Worm (Caenorhabditis elegans): ENCODE data around the gene nstp-3.

The nstp-3 gene

ce11 chrV:5843415-5844337, 45.6 kb upstream of the nstp-3 start (continued):
- TF ChIP-seq ces-1 (GFP tag; optimal IDR thresholded peaks at IDR 0.05): no peak
- TF ChIP-seq T26A8.4 (GFP tag; IDR thresholded peaks at IDR 0.05): peak; percentile 10; the same call in 1 of the 2 replicates
- no peak for TF ChIP-seq spr-3 (GFP tag; optimal IDR thresholded peaks at IDR 0.05)
- no peak for TF ChIP-seq lin-15B (tag; optimal IDR thresholded peaks at IDR 0.05)
- no peak for TF ChIP-seq fkh-10 (GFP tag; optimal IDR thresholded peaks at IDR 0.05)
- TF ChIP-seq Y48G9A.11 (GFP tag; IDR thresholded peaks at IDR 0.05): no peak
- TF ChIP-seq F10B5.3 (tag; optimal IDR thresholded peaks at IDR 0.05): no peak
- TF ChIP-seq lin-39 (tag; optimal IDR thresholded peaks at IDR 0.05): no peak
- no peak for TF ChIP-seq dpl-1 (GFP tag; optimal IDR thresholded peaks at IDR 0.05)
- 0 out of 2 replicates have a peak, but pooled peaks have one; percentile 13 for TF ChIP-seq saeg-2 (GFP tag; IDR thresholded peaks at IDR 0.05)
- TF ChIP-seq R02D3.7 (tag; optimal IDR thresholded peaks at IDR 0.05): no peak
- peak; percentile 78 for TF ChIP-seq dmd-6 (GFP tag; IDR thresholded peaks at IDR 0.05)
- TF ChIP-seq nhr-237 (tag; optimal IDR thresholded peaks at IDR 0.05): no peak
- TF ChIP-seq mep-1 (tag; optimal IDR thresholded peaks at IDR 0.05): peak; percentile 64
- TF ChIP-seq Y75B8A.6 (GFP tag; IDR thresholded peaks at IDR 0.05): no peak
- TF ChIP-seq unc-39 (tag; optimal IDR thresholded peaks at IDR 0.05): no peak
- TF ChIP-seq ama-1 (optimal IDR thresholded peaks at IDR 0.05): peak; percentile 16
- no peak for TF ChIP-seq daf-19 (GFP tag; conservative IDR thresholded peaks at IDR 0.05)
- no peak for TF ChIP-seq ceh-62 (tag; optimal IDR thresholded peaks at IDR 0.05)
- peak in 1 of 2 experiments; percentile 5 for TF ChIP-seq hif-1 (tag; optimal IDR thresholded peaks at IDR 0.05)
- TF ChIP-seq hlh-30 (tag; optimal IDR thresholded peaks at IDR 0.05; ENCODE audit: insufficient read depth): peak; percentile 97
- TF ChIP-seq madf-9 (GFP tag; conservative IDR thresholded peaks at IDR 0.05): 0 out of 2 replicates have a peak, but pooled peaks have one; percentile 15
- no peak for TF ChIP-seq nhr-76 (tag; optimal IDR thresholded peaks at IDR 0.05)
- TF ChIP-seq tag-97 (GFP tag; IDR thresholded peaks at IDR 0.05): no peak
- no peak for TF ChIP-seq lir-3 (tag; optimal IDR thresholded peaks at IDR 0.05)
- peak; percentile 56 for TF ChIP-seq pha-4 (GFP tag; IDR thresholded peaks at IDR 0.05)
- TF ChIP-seq pha-4 (tag; optimal IDR thresholded peaks at IDR 0.05): peak; percentile 62
- TF ChIP-seq spr-1 (tag; optimal IDR thresholded peaks at IDR 0.05): no peak
- peak; percentile 4; the same call in 1 of the 2 replicates for TF ChIP-seq lin-38 (GFP tag; IDR thresholded peaks at IDR 0.05)
- no peak for TF ChIP-seq F44E2.7 (GFP tag; IDR thresholded peaks at IDR 0.05)
- TF ChIP-seq rbr-2 (tag; optimal IDR thresholded peaks at IDR 0.05): no peak
- TF ChIP-seq ceh-44 (GFP tag; IDR thresholded peaks at IDR 0.05): no peak
- no peak for TF ChIP-seq nhr-25 (tag; optimal IDR thresholded peaks at IDR 0.05; ENCODE audit: borderline replicate concordance, insufficient read depth)
- no peak for TF ChIP-seq fos-1 (tag; optimal IDR thresholded peaks at IDR 0.05)
- peak; percentile 78 for TF ChIP-seq nhr-11 (tag; optimal IDR thresholded peaks at IDR 0.05)
- peak; percentile 21; the same call in 1 of the 2 replicates for TF ChIP-seq vab-7 (GFP tag; IDR thresholded peaks at IDR 0.05)
- no peak for TF ChIP-seq ceh-82 (tag; optimal IDR thresholded peaks at IDR 0.05)
- no peak for TF ChIP-seq egl-27 (tag; optimal IDR thresholded peaks at IDR 0.05)
- no peak for TF ChIP-seq F37D6.2 (tag; optimal IDR thresholded peaks at IDR 0.05)
- TF ChIP-seq unc-130 (GFP tag; optimal IDR thresholded peaks at IDR 0.05): no peak
- TF ChIP-seq madf-5 (GFP tag; IDR thresholded peaks at IDR 0.05): no peak
- no peak for TF ChIP-seq dmd-8 (GFP tag; IDR thresholded peaks at IDR 0.05)
- TF ChIP-seq jun-1 (tag; optimal IDR thresholded peaks at IDR 0.05): no peak
- TF ChIP-seq zfp-2 (tag; optimal IDR thresholded peaks at IDR 0.05): no peak
- peak; percentile 91 for TF ChIP-seq nhr-28 (tag; optimal IDR thresholded peaks at IDR 0.05)
- 0 out of 2 replicates have a peak, but pooled peaks have one; percentile 9 for TF ChIP-seq zfp-3 (GFP tag; conservative IDR thresholded peaks at IDR 0.05)
- TF ChIP-seq nhr-48 (tag; optimal IDR thresholded peaks at IDR 0.05): peak; percentile 42
- no peak for TF ChIP-seq snpc-4 (tag; optimal IDR thresholded peaks at IDR 0.05)
- no peak for TF ChIP-seq ztf-7 (tag; optimal IDR thresholded peaks at IDR 0.05)
- no peak for TF ChIP-seq hmg-1.1 (GFP tag; IDR thresholded peaks at IDR 0.05)

Measured in whole organism, L4 larva.